Fruit fly (Drosophila melanogaster): ENCODE data around the gene CG4617.

Gene CG4617

DNA sequence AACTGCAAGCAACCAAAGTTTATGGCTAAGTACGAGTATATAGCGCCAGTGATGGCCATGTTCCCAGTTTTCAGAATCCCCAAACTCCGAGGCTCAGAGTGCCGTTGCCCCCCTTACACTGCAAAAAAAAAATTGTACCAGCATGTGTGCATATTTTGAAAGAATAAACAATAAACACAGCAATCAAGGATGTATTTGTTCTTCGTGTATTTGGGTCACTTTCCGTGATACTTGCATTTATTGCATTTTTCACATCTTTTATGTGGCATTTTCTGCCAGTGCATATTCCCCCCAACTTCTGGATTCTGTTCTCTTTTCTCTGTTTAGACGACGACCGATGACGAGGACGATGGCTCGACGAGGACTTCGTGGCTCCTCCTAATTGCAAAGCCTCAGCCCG, 15.9 kb upstream of the CG4617 start (continued):
- peak; percentile 15 for TF ChIP-seq CG6808 (GFP tag; optimal IDR thresholded peaks at IDR 0.05)
- no peak for TF ChIP-seq lz (GFP tag; optimal IDR thresholded peaks at IDR 0.05)
- TF ChIP-seq CG11294 (GFP tag; IDR thresholded peaks at IDR 0.05), result no peak
- TF ChIP-seq pdm3 (GFP tag; optimal IDR thresholded peaks at IDR 0.05), result peak; percentile 23
- no peak for TF ChIP-seq Hr38 (GFP tag; optimal IDR thresholded peaks at IDR 0.05)
- peak; percentile 39 for TF ChIP-seq CG3032 (tag; optimal IDR thresholded peaks at IDR 0.05)
- TF ChIP-seq CG31627 (GFP tag; optimal IDR thresholded peaks at IDR 0.05), result no peak
- peak; percentile 6 for TF ChIP-seq CG10631 (GFP tag; optimal IDR thresholded peaks at IDR 0.05)
- no peak for TF ChIP-seq CG6276 (GFP tag; optimal IDR thresholded peaks at IDR 0.05)
- no peak for TF ChIP-seq acj6 (GFP tag; optimal IDR thresholded peaks at IDR 0.05)
- TF ChIP-seq CG11762 (GFP tag; optimal IDR thresholded peaks at IDR 0.05; ENCODE audit: insufficient read depth), result no peak
- TF ChIP-seq topi (GFP tag; optimal IDR thresholded peaks at IDR 0.05), result no peak

DNA sequence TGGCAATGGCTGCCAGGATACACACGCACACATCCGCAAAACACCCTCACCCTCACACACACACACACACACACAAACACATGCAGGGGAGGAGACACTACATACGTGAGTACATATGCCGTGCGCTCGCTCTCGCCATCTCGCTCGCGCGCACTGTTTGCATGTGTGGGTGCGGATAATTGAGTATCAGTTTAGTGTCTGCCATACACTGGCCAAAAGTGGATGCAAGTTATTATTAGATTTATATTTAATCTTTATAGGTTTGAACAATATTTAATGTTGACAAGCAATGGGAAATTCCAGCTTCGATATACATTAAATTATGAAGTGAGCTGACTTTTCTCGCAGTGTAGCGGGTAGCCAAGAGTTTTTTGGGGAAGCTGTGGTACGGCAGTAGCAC, 13.4 kb upstream of the CG4617 start:
- TF ChIP-seq lz (GFP tag; optimal IDR thresholded peaks at IDR 0.05) (peak; percentile 13), Ets96B (tag; optimal IDR thresholded peaks at IDR 0.05) (peak; percentile 43), CG6792 (GFP tag; optimal IDR thresholded peaks at IDR 0.05) (no peak), CG1621 (tag; optimal IDR thresholded peaks at IDR 0.05) (peak; percentile 3), achi (GFP tag; optimal IDR thresholded peaks at IDR 0.05) (no peak), CG32006 (GFP tag; optimal IDR thresholded peaks at IDR 0.05) (peak; percentile 14), Eip78C (GFP tag) (peak; percentile 76), CG16779 (tag; optimal IDR thresholded peaks at IDR 0.05) (no peak), acj6 (GFP tag; optimal IDR thresholded peaks at IDR 0.05) (peak; percentile 5), CG6163 (GFP tag; IDR thresholded peaks at IDR 0.05) (0 out of 3 replicates have a peak, but pooled peaks have one; percentile 28), Ets21C (GFP tag; optimal IDR thresholded peaks at IDR 0.05) (no peak), fkh (GFP tag; optimal IDR thresholded peaks at IDR 0.05) (peak; percentile 11), Smox (GFP tag; optimal IDR thresholded peaks at IDR 0.05) (peak; percentile 1), CG6808 (GFP tag; optimal IDR thresholded peaks at IDR 0.05) (peak; percentile 34), CG3032 (tag; optimal IDR thresholded peaks at IDR 0.05) (peak; percentile 38), svp (GFP tag) (peak; percentile 55), CG4318 (GFP tag; optimal IDR thresholded peaks at IDR 0.05) (peak; percentile 21), esn (GFP tag; optimal IDR thresholded peaks at IDR 0.05) (peak; percentile 20), CG8632 (GFP tag; optimal IDR thresholded peaks at IDR 0.05) (peak; percentile 3), fd59A (GFP tag; optimal IDR thresholded peaks at IDR 0.05) (no peak), dsx (GFP tag; optimal IDR thresholded peaks at IDR 0.05; ENCODE audit: poor library complexity, severe bottlenecking) (peak; percentile 27), vri (GFP tag; optimal IDR thresholded peaks at IDR 0.05) (no peak), topi (GFP tag; optimal IDR thresholded peaks at IDR 0.05) (peak; percentile 14), CG10669 (GFP tag; optimal IDR thresholded peaks at IDR 0.05) (peak; percentile 34), CG9139 (GFP tag; optimal IDR thresholded peaks at IDR 0.05) (no peak), ss (GFP tag; optimal IDR thresholded peaks at IDR 0.05) (peak in 1 of 2 experiments; percentile 31), Met (GFP tag; optimal IDR thresholded peaks at IDR 0.05) (peak; percentile 26), CG10631 (GFP tag; optimal IDR thresholded peaks at IDR 0.05) (peak; percentile 9), CG6276 (GFP tag; optimal IDR thresholded peaks at IDR 0.05) (no peak), Hr39 (GFP tag; optimal IDR thresholded peaks at IDR 0.05) (peak; percentile 0)

DNA sequence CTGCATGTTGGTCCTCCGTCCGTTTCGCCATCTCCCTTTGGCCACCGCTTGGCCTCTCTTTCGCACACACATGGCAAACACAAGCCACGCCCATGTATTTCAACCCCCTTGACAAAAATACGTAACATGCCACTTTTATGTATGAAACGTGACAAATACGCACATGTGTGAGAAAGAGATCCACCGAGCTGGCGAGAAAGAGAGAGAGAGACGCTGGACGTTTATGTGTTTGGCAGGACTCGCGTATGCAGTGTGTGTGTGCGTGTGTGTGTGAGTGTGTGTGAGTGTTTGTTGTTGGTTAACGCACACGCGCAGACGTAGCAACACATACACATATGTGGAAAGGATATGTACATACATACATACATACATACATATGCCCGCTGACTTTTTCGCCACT, 6.6 kb upstream of the CG4617 start:
- no peak for TF ChIP-seq Hr38 (GFP tag; optimal IDR thresholded peaks at IDR 0.05)
- TF ChIP-seq CG16779 (tag; optimal IDR thresholded peaks at IDR 0.05), result no peak
- no peak for TF ChIP-seq CG6792 (GFP tag; optimal IDR thresholded peaks at IDR 0.05)
- no peak for TF ChIP-seq Sox102F (GFP tag; optimal IDR thresholded peaks at IDR 0.05)
- TF ChIP-seq fd85E (GFP tag; optimal IDR thresholded peaks at IDR 0.05), result no peak
- TF ChIP-seq Eip93F (GFP tag; optimal IDR thresholded peaks at IDR 0.05), result no peak
- no peak for TF ChIP-seq Ets96B (tag; optimal IDR thresholded peaks at IDR 0.05)
- TF ChIP-seq esn (GFP tag; optimal IDR thresholded peaks at IDR 0.05), result no peak
- no peak for TF ChIP-seq dac (GFP tag; optimal IDR thresholded peaks at IDR 0.05)
- TF ChIP-seq svp (GFP tag), result no peak
- TF ChIP-seq vri (GFP tag; optimal IDR thresholded peaks at IDR 0.05), result no peak

Data from whole organism, prepupa.